Fruit fly (Drosophila melanogaster): Measurements from ENCODE around the gene Hex-t1.

Hex-t1 gene

DNA sequence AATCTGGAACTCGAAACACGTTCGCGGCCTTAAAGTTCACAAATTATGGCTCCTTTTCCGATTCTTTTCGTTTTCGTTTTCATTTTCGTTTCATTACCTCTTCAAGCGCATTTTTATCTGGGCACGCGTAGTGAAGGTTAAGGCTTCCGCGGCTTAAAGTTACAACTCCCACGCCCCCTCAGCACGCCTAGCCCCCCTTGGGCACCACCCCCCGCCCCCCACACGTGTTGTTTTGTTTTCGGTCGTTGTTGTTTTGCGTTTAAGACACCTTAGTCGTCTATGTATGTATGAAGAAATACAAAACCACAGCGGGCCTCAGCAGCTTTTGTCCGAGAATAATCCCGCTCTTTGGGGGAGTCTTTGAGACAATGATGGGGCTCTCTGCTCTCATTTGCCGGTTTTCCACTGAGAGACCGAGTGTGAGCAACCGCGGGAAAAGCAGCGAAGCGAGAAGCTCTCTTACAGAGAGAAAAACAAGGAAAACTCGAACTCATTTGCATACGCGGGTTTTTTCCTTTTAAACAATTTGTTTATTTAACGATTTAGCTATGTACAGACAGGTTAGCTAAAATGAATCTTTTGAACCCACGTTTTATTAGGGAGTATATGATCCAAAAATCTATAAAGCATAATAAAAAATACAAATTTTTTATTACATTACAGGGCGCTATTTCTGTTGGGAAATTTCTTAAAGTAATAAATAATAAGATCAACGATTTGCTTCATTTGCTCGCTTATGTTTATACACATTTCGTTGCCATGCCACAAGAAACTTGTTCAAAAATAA is 13.5 kb downstream of the Hex-t1 start (continued):
- TF ChIP-seq nmo (GFP tag; optimal IDR thresholded peaks at IDR 0.05) (peak; percentile 25), CG16779 (GFP tag; IDR thresholded peaks at IDR 0.05) (0 out of 2 replicates have a peak, but pooled peaks have one; percentile 48), CG9932 (GFP tag; IDR thresholded peaks at IDR 0.05) (0 out of 2 replicates have a peak, but pooled peaks have one; percentile 45), CG11695 (GFP tag; IDR thresholded peaks at IDR 0.05) (peak; percentile 49; the same call in 1 of the 3 replicates), Hsf (GFP tag; optimal IDR thresholded peaks at IDR 0.05) (no peak), vfl (GFP tag; optimal IDR thresholded peaks at IDR 0.05) (no peak), CG6272 (GFP tag; IDR thresholded peaks at IDR 0.05) (no peak), hkb (optimal IDR thresholded peaks at IDR 0.05) (no peak), hkb (GFP tag; IDR thresholded peaks at IDR 0.05) (peak; percentile 44; the same call in 1 of the 2 replicates), lab (GFP tag; optimal IDR thresholded peaks at IDR 0.05) (peak; percentile 39), vvl (GFP tag; IDR thresholded peaks at IDR 0.05) (peak; percentile 60; the same call in 1 of the 2 replicates), klu (GFP tag; IDR thresholded peaks at IDR 0.05) (peak; percentile 81), rib (GFP tag; IDR thresholded peaks at IDR 0.05) (no peak), yki (optimal IDR thresholded peaks at IDR 0.05) (peak; percentile 2), Max (GFP tag; optimal IDR thresholded peaks at IDR 0.05) (peak; percentile 21), dysf (GFP tag; IDR thresholded peaks at IDR 0.05) (peak; percentile 52; the same call in 2 of the 3 replicates), stc (GFP tag; IDR thresholded peaks at IDR 0.05) (0 out of 2 replicates have a peak, but pooled peaks have one; percentile 22), CG2120 (GFP tag; optimal IDR thresholded peaks at IDR 0.05) (peak; percentile 17), CG11723 (GFP tag; optimal IDR thresholded peaks at IDR 0.05) (no peak), CG18599 (GFP tag; optimal IDR thresholded peaks at IDR 0.05) (peak; percentile 12), ERR (GFP tag; optimal IDR thresholded peaks at IDR 0.05) (no peak), tx (GFP tag; optimal IDR thresholded peaks at IDR 0.05) (peak; percentile 13), Mad (GFP tag; optimal IDR thresholded peaks at IDR 0.05) (no peak), CG2129 (GFP tag; IDR thresholded peaks at IDR 0.05; ENCODE audit: partially characterized antibody) (no peak), CG2678 (tag; optimal IDR thresholded peaks at IDR 0.05) (peak; percentile 61), oc (tag; optimal IDR thresholded peaks at IDR 0.05) (peak; percentile 3), Trl (optimal IDR thresholded peaks at IDR 0.05) (peak; percentile 83 to 84), Trl (GFP tag; optimal IDR thresholded peaks at IDR 0.05) (no peak), knrl (GFP tag; IDR thresholded peaks at IDR 0.05; ENCODE audit: partially characterized antibody) (no peak), CG18764 (GFP tag; optimal IDR thresholded peaks at IDR 0.05) (no peak), E2f1 (GFP tag; IDR thresholded peaks at IDR 0.05) (peak; percentile 36)

DNA sequence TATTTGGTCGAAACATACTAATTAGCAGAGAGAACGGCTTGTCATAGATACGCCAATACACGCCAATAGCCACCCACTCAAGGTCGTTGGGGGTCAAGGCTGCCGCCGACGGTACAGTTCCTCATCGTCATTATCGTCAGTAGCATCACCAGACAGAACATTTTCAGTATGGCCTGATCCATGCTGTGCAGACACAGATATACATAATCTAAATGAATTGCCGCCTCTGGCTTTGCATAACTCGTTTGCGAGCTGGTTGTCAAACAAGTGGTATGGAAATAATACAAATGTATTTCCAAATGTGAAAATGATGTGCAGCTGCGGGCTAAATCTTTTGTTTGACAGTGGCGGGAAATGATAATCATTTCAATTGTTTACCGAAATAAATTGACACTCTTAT is 14.3 kb downstream of the Hex-t1 start:
- TF ChIP-seq chinmo (GFP tag; IDR thresholded peaks at IDR 0.05; ENCODE audit: partially characterized antibody) (0 out of 4 replicates have a peak, but pooled peaks have one; percentile 51), Bgb (GFP tag; IDR thresholded peaks at IDR 0.05; ENCODE audit: partially characterized antibody) (0 out of 2 replicates have a peak, but pooled peaks have one; percentile 10), sna (GFP tag; IDR thresholded peaks at IDR 0.05; ENCODE audit: partially characterized antibody) (no peak), sens (GFP tag) (peak; percentile 10), Med (GFP tag) (peak; percentile 47), CG2678 (tag; optimal IDR thresholded peaks at IDR 0.05) (no peak), CG14710 (tag; optimal IDR thresholded peaks at IDR 0.05) (no peak), sr (GFP tag; IDR thresholded peaks at IDR 0.05) (no peak), lilli (GFP tag; optimal IDR thresholded peaks at IDR 0.05) (no peak), CG15073 (GFP tag; optimal IDR thresholded peaks at IDR 0.05) (no peak), ftz-f1 (GFP tag; optimal IDR thresholded peaks at IDR 0.05) (peak; percentile 57), lmd (GFP tag; IDR thresholded peaks at IDR 0.05) (no peak), Pdp1 (GFP tag; optimal IDR thresholded peaks at IDR 0.05) (peak in 1 of 2 experiments; percentile 13), HLH4C (GFP tag; IDR thresholded peaks at IDR 0.05; ENCODE audit: partially characterized antibody) (no peak), CG10274 (GFP tag; optimal IDR thresholded peaks at IDR 0.05) (no peak), Hr78 (GFP tag; optimal IDR thresholded peaks at IDR 0.05) (peak in 1 of 2 experiments; percentile 27), vvl (GFP tag; IDR thresholded peaks at IDR 0.05) (peak; percentile 71), CG32767 (GFP tag; IDR thresholded peaks at IDR 0.05) (no peak), CG14667 (GFP tag; IDR thresholded peaks at IDR 0.05) (no peak)

All from whole organism, embryonic.